Worm (Caenorhabditis elegans) whole organism, mixed stage, embryonic: Measurements from ENCODE around the gene rpn-7.

Experiments
- M03D4.4 ChIP-seq: sonication (generic microtip); optimal IDR thresholded peaks from 2 replicates; lab custom pipeline; 2017; ENCODE audit warnings: mild to moderate bottlenecking, missing genetic modification characterization, missing compliant biosample characterization
- bed-3 ChIP-seq: fragments of 200-800 bp; sonication (Bioruptor generic); optimal IDR thresholded peaks from 3 replicates; lab custom pipeline; 2018; ENCODE audit warnings: mild to moderate bottlenecking, missing genetic modification characterization, moderate library complexity, missing compliant biosample characterization
- blmp-1 ChIP-seq: fragments of 150-350 bp; optimal IDR thresholded peaks from 2 replicates; lab custom pipeline; 2014; ENCODE audit warnings: missing biosample characterization, missing genetic modification characterization
- ceh-39 ChIP-seq: fragments of 150-350 bp; optimal IDR thresholded peaks from 2 replicates; lab custom pipeline; 2014; ENCODE audit warnings: missing biosample characterization, missing genetic modification characterization
- ceh-43 ChIP-seq: fragments of 200-800 bp; sonication (Bioruptor generic); optimal IDR thresholded peaks from 2 replicates; lab custom pipeline; 2018; ENCODE audit warnings: mild to moderate bottlenecking, missing genetic modification characterization, moderate library complexity, missing compliant biosample characterization
- ceh-83 ChIP-seq: fragments of 200-800 bp; sonication (Bioruptor generic); optimal IDR thresholded peaks from 2 replicates; lab custom pipeline; 2018; ENCODE audit warnings: mild to moderate bottlenecking, missing genetic modification characterization, missing compliant biosample characterization
- ces-1 ChIP-seq: fragments of 150-350 bp; optimal IDR thresholded peaks from 2 replicates; lab custom pipeline; 2014; ENCODE audit warnings: missing biosample characterization, missing genetic modification reagents, missing genetic modification characterization
- cnd-1 ChIP-seq: fragments of 200-800 bp; sonication (Bioruptor generic); optimal IDR thresholded peaks from 2 replicates; lab custom pipeline; 2018; ENCODE audit warnings: mild to moderate bottlenecking, missing genetic modification characterization, missing compliant biosample characterization
- drap-1 ChIP-seq: fragments of 200-800 bp; sonication (Bioruptor generic); optimal IDR thresholded peaks from 3 replicates; lab custom pipeline; 2018; ENCODE audit warnings: mild to moderate bottlenecking, missing genetic modification characterization, missing compliant biosample characterization
- elt-1 ChIP-seq: sonication (generic microtip); optimal IDR thresholded peaks from 2 replicates; lab custom pipeline; 2017; ENCODE audit warnings: missing genetic modification characterization, mild to moderate bottlenecking, missing compliant biosample characterization, antibody characterized with exemption, moderate library complexity, borderline replicate concordance; ENCODE audit not compliant: insufficient read depth
- elt-3 ChIP-seq: fragments of 150-350 bp; optimal IDR thresholded peaks from 2 replicates; lab custom pipeline; 2014; ENCODE audit warnings: missing biosample characterization, missing genetic modification characterization
- flh-1 ChIP-seq: fragments of 200-800 bp; sonication (Bioruptor generic); optimal IDR thresholded peaks from 2 replicates; lab custom pipeline; 2018; ENCODE audit warnings: mild to moderate bottlenecking, missing genetic modification characterization, moderate library complexity, missing compliant biosample characterization
- ham-2 ChIP-seq: fragments of 200-800 bp; sonication (Bioruptor generic); optimal IDR thresholded peaks from 2 replicates; lab custom pipeline; 2018; ENCODE audit warnings: mild to moderate bottlenecking, missing genetic modification characterization, missing compliant biosample characterization
- hlh-1 ChIP-seq: fragments of 150-350 bp; optimal IDR thresholded peaks from 2 replicates; lab custom pipeline; 2014; ENCODE audit warnings: missing biosample characterization, missing genetic modification reagents, missing genetic modification characterization
- lin-13 ChIP-seq: fragments of 150-350 bp; optimal IDR thresholded peaks from 2 replicates; lab custom pipeline; 2014; ENCODE audit warnings: missing biosample characterization, missing genetic modification characterization
- lin-32 ChIP-seq: fragments of 200-800 bp; sonication (Bioruptor generic); optimal IDR thresholded peaks from 2 replicates; lab custom pipeline; 2018; ENCODE audit warnings: mild to moderate bottlenecking, missing genetic modification characterization, missing compliant biosample characterization
- lsy-2 ChIP-seq: fragments of 150-350 bp; optimal IDR thresholded peaks from 2 replicates; lab custom pipeline; 2014; ENCODE audit warnings: missing biosample characterization, missing genetic modification characterization
- mab-5 ChIP-seq: fragments of 150-350 bp; optimal IDR thresholded peaks from 2 replicates; lab custom pipeline; 2014; ENCODE audit warnings: missing biosample characterization, missing genetic modification characterization
- mep-1 ChIP-seq: fragments of 150-350 bp; optimal IDR thresholded peaks from 2 replicates; lab custom pipeline; 2017; ENCODE audit warnings: missing biosample characterization, missing genetic modification reagents, missing genetic modification characterization, inconsistent platforms
- mls-2 ChIP-seq: sonication (generic microtip); optimal IDR thresholded peaks from 2 replicates; lab custom pipeline; 2016; ENCODE audit warnings: mild to moderate bottlenecking, missing genetic modification characterization, moderate library complexity, missing compliant biosample characterization
- nhr-12 ChIP-seq: fragments of 150-350 bp; optimal IDR thresholded peaks from 2 replicates; lab custom pipeline; 2014; ENCODE audit warnings: missing biosample characterization, missing genetic modification characterization
- nhr-2 ChIP-seq: fragments of 150-350 bp; optimal IDR thresholded peaks from 2 replicates; lab custom pipeline; 2014; ENCODE audit warnings: missing biosample characterization, missing genetic modification characterization
- nhr-237 ChIP-seq: fragments of 150-350 bp; optimal IDR thresholded peaks from 2 replicates; lab custom pipeline; 2014; ENCODE audit warnings: missing biosample characterization, missing genetic modification characterization
- nhr-28 ChIP-seq: fragments of 150-350 bp; optimal IDR thresholded peaks from 2 replicates; lab custom pipeline; 2014; ENCODE audit warnings: missing biosample characterization, missing genetic modification characterization
- nhr-76 ChIP-seq: sonication (generic microtip); optimal IDR thresholded peaks from 2 replicates; lab custom pipeline; 2017; ENCODE audit warnings: missing biosample characterization, missing genetic modification characterization
- pha-4 ChIP-seq: fragments of 150-350 bp; optimal IDR thresholded peaks from 2 replicates; lab custom pipeline; 2018; ENCODE audit warnings: missing biosample characterization, missing genetic modification reagents, missing genetic modification characterization
- sem-2 ChIP-seq: fragments of 200-800 bp; sonication (Bioruptor generic); optimal IDR thresholded peaks from 2 replicates; lab custom pipeline; 2018; ENCODE audit warnings: mild to moderate bottlenecking, missing genetic modification characterization, missing compliant biosample characterization
- snpc-4 ChIP-seq: fragments of 150-350 bp; optimal IDR thresholded peaks from 2 replicates; lab custom pipeline; 2014; ENCODE audit warnings: missing biosample characterization, missing genetic modification characterization
- sptf-1 ChIP-seq: sonication (generic microtip); optimal IDR thresholded peaks from 2 replicates; lab custom pipeline; 2017; ENCODE audit warnings: mild to moderate bottlenecking, missing genetic modification characterization, moderate library complexity, missing compliant biosample characterization
- tbx-8 ChIP-seq: fragments of 200-800 bp; sonication (Bioruptor generic); optimal IDR thresholded peaks from 2 replicates; lab custom pipeline; 2018; ENCODE audit warnings: mild to moderate bottlenecking, missing genetic modification characterization, moderate library complexity, missing compliant biosample characterization
- unc-120 ChIP-seq: sonication (generic microtip); optimal IDR thresholded peaks from 2 replicates; lab custom pipeline; 2017; ENCODE audit warnings: missing genetic modification characterization, missing compliant biosample characterization; ENCODE audit not compliant: poor library complexity, severe bottlenecking
- unc-39 ChIP-seq: fragments of 150-350 bp; optimal IDR thresholded peaks from 2 replicates; lab custom pipeline; 2014; ENCODE audit warnings: missing biosample characterization, missing genetic modification characterization
- unc-62 ChIP-seq: fragments of 150-350 bp; optimal IDR thresholded peaks from 2 replicates; lab custom pipeline; 2014; ENCODE audit warnings: missing biosample characterization, missing genetic modification reagents, missing genetic modification characterization
- zip-8 ChIP-seq: fragments of 150-350 bp; optimal IDR thresholded peaks from 2 replicates; lab custom pipeline; 2014; ENCODE audit warnings: missing biosample characterization, missing genetic modification characterization
- ztf-11 ChIP-seq: fragments of 150-350 bp; optimal IDR thresholded peaks from 2 replicates; lab custom pipeline; 2014; ENCODE audit warnings: missing biosample characterization, missing genetic modification characterization

Gene rpn-7

DNA sequence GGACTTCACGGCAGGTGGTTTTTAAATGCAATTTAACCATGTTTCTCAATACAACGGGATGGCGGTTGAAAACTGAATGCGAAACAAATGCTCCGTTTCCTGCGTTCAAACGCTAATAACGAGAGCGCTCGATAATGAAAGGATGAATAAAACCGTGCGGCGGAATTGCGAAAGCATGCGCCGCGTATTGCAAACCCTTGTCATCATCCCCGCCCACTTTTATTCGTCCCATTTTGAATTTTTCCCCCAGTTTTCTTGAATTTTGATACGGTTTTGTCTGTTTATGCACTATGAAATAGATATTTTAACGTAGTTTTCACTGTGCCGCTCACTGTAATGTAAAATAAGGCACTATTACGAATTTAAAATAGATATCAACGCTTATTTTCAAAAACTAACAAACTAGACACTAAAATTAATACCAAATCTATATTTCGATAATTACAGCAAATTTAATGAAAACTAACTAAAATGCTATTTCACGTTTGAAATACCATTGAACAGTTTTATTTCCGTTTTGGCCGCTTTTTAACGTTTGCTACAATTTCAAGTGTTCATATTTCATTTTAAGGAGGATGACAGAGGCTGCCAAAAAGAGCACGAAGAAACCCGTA, at the start of gene rpn-7, which contains the start of gene F49C12.9:
rpn-7 (plus strand) TSS at position 564 of the 614 bp plus-strand sequence.
F49C12.9 (minus strand) TSS at position 148 of the 614 bp plus-strand sequence.
- TF ChIP-seq ceh-39 (tag; lab: Kevin White, UChicago) = peak; percentile 30
- peak; percentile 62 for TF ChIP-seq cnd-1 (tag; lab: Kevin White, UChicago)
- TF ChIP-seq ztf-11 = peak; percentile 52
- peak; percentile 36 for TF ChIP-seq sem-2 (GFP tag; lab: Kevin White, UChicago)
- no peak for TF ChIP-seq snpc-4 (tag; lab: Kevin White, UChicago)
- TF ChIP-seq mab-5 (tag; lab: Kevin White, UChicago) = no peak
- no peak for TF ChIP-seq tbx-8 (GFP tag; lab: Kevin White, UChicago)
- peak; percentile 67 for TF ChIP-seq M03D4.4 (tag; lab: Kevin White, UChicago)
- TF ChIP-seq ceh-83 (GFP tag; lab: Kevin White, UChicago) = no peak
- TF ChIP-seq elt-1 (tag; lab: Kevin White, UChicago) = peak; percentile 36
- TF ChIP-seq ham-2 (GFP tag; lab: Kevin White, UChicago) = no peak
- no peak for TF ChIP-seq nhr-28 (tag; lab: Kevin White, UChicago)
- peak; percentile 37 for TF ChIP-seq lsy-2 (tag; lab: Kevin White, UChicago)
- TF ChIP-seq nhr-76 (tag; lab: Kevin White, UChicago) = peak; percentile 1
- no peak for TF ChIP-seq zip-8
- peak; percentile 7 for TF ChIP-seq flh-1
- TF ChIP-seq unc-39 (tag; lab: Kevin White, UChicago) = no peak
- peak; percentile 81 for TF ChIP-seq ceh-43 (GFP tag; lab: Kevin White, UChicago)
- TF ChIP-seq unc-62 (GFP tag; lab: Kevin White, UChicago) = no peak
- TF ChIP-seq mls-2 (tag; lab: Kevin White, UChicago) = no peak
- peak; percentile 85 for TF ChIP-seq sptf-1 (tag; lab: Kevin White, UChicago)
- TF ChIP-seq nhr-2 (tag; lab: Kevin White, UChicago) = no peak
- peak; percentile 60 for TF ChIP-seq ces-1
- peak; percentile 35 for TF ChIP-seq nhr-12 (tag; lab: Kevin White, UChicago)
- peak; percentile 73 for TF ChIP-seq drap-1
- no peak for TF ChIP-seq elt-3 (tag; lab: Kevin White, UChicago)
- no peak for TF ChIP-seq lin-32 (GFP tag; lab: Kevin White, UChicago)
- TF ChIP-seq pha-4 (tag; lab: Kevin White, UChicago) = peak; percentile 7
- TF ChIP-seq mep-1 (tag; lab: Kevin White, UChicago) = peak; percentile 82
- TF ChIP-seq nhr-237 (tag; lab: Kevin White, UChicago) = peak; percentile 16
- TF ChIP-seq hlh-1 = peak; percentile 67
- TF ChIP-seq bed-3 (GFP tag; lab: Kevin White, UChicago) = peak; percentile 37

DNA sequence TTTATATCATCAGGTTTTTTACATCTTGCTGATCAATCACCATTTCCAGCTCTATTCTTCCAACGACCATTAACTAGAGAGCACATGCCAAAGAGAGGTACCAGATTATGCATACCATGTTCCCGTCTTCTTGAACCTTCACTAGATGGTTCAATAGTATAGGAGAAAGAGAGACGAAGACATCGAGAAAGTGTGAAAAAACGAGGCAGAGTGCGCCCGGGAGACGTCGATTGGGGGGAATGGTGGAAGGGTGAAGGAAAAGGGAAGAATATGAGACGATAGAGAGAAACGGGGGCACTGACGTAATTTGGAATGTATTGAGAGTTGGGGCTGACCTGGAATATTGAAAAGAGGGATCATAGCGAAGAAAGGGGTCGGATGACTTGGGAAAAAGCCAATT, 48.9 kb upstream of the rpn-7 start:
- peak; percentile 74 for TF ChIP-seq nhr-2 (tag; lab: Kevin White, UChicago)
- peak; percentile 28 for TF ChIP-seq cnd-1 (tag; lab: Kevin White, UChicago)
- no peak for TF ChIP-seq sem-2 (GFP tag; lab: Kevin White, UChicago)

DNA sequence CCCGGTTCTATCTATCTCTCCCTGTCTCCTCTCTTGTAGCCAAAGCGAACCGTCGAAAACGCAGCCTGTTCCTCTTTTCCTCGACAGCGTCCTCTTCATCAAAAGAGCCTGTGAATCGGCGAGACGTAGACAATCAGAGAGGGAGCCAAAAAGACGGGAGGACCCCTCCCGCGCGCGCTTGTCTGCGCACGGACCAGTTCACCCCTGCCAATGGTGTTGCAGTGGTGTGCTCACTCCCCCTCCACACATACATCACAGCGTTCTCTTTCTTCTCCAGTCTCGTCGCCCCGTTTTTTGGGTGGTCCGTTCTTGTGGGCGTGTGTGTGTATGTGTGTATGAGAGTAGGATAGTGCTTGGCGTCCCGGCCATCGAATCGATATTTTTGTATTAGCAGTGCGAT, 47.5 kb upstream of the rpn-7 start:
- no peak for TF ChIP-seq ceh-43 (GFP tag; lab: Kevin White, UChicago)
- TF ChIP-seq blmp-1 (tag; lab: Kevin White, UChicago) = no peak
- no peak for TF ChIP-seq zip-8
- TF ChIP-seq lin-32 (GFP tag; lab: Kevin White, UChicago) = no peak
- TF ChIP-seq nhr-237 (tag; lab: Kevin White, UChicago) = no peak
- peak; percentile 32 for TF ChIP-seq cnd-1 (tag; lab: Kevin White, UChicago)
- no peak for TF ChIP-seq snpc-4 (tag; lab: Kevin White, UChicago)
- TF ChIP-seq drap-1 = peak; percentile 22
- TF ChIP-seq ham-2 (GFP tag; lab: Kevin White, UChicago) = peak; percentile 55
- no peak for TF ChIP-seq elt-3 (tag; lab: Kevin White, UChicago)
- TF ChIP-seq unc-62 (GFP tag; lab: Kevin White, UChicago) = peak; percentile 46
- TF ChIP-seq bed-3 (GFP tag; lab: Kevin White, UChicago) = no peak
- peak; percentile 41 for TF ChIP-seq M03D4.4 (tag; lab: Kevin White, UChicago)
- TF ChIP-seq tbx-8 (GFP tag; lab: Kevin White, UChicago) = peak; percentile 14
- no peak for TF ChIP-seq nhr-2 (tag; lab: Kevin White, UChicago)
- no peak for TF ChIP-seq sem-2 (GFP tag; lab: Kevin White, UChicago)
- TF ChIP-seq nhr-28 (tag; lab: Kevin White, UChicago) = no peak
- no peak for TF ChIP-seq flh-1
- no peak for TF ChIP-seq pha-4 (tag; lab: Kevin White, UChicago)
- peak; percentile 37 for TF ChIP-seq ceh-83 (GFP tag; lab: Kevin White, UChicago)
- TF ChIP-seq lin-13 = peak; percentile 1
- no peak for TF ChIP-seq nhr-12 (tag; lab: Kevin White, UChicago)
- TF ChIP-seq unc-39 (tag; lab: Kevin White, UChicago) = no peak
- no peak for TF ChIP-seq mab-5 (tag; lab: Kevin White, UChicago)
- TF ChIP-seq nhr-76 (tag; lab: Kevin White, UChicago) = no peak
- peak; percentile 27 for TF ChIP-seq ceh-39 (tag; lab: Kevin White, UChicago)
- TF ChIP-seq ces-1 = no peak
- TF ChIP-seq elt-1 (tag; lab: Kevin White, UChicago) = no peak
- peak; percentile 11 for TF ChIP-seq hlh-1
- no peak for TF ChIP-seq mls-2 (tag; lab: Kevin White, UChicago)
- TF ChIP-seq unc-120 = peak; percentile 7
- TF ChIP-seq mep-1 (tag; lab: Kevin White, UChicago) = peak; percentile 20
- peak; percentile 68 for TF ChIP-seq ztf-11
- TF ChIP-seq lsy-2 (tag; lab: Kevin White, UChicago) = no peak
- no peak for TF ChIP-seq sptf-1 (tag; lab: Kevin White, UChicago)
